Worm (Caenorhabditis elegans) whole organism, late embryonic: ENCODE results near the gene ldb-1.
A peak's percentile ranks its signal among the peaks of the same experiment; 100 is the strongest.

Experiments
- ama-1 ChIP-seq: fragments of 150-350 bp; optimal IDR thresholded peaks from 2 replicates; lab custom pipeline; 2014
- ceh-14 ChIP-seq: sonication (generic microtip); optimal IDR thresholded peaks from 2 replicates; lab custom pipeline; 2016; ENCODE audit warnings: missing genotype, missing genetic modification characterization, missing compliant biosample characterization
- ceh-45 ChIP-seq: fragments of 200-800 bp; sonication (Bioruptor generic); IDR thresholded peaks from 2 replicates; pipeline ENCODE4 v1.3.6; 2022; ENCODE audit warnings: missing genetic modification reagents, missing genetic modification characterization, missing compliant biosample characterization
- ceh-48 ChIP-seq: sonication (generic microtip); optimal IDR thresholded peaks from 2 replicates; lab custom pipeline; 2016; ENCODE audit warnings: missing genetic modification characterization, inconsistent platforms, missing compliant biosample characterization
- ceh-9 ChIP-seq: sonication (generic microtip); optimal IDR thresholded peaks from 2 replicates; lab custom pipeline; 2016; ENCODE audit warnings: mild to moderate bottlenecking, missing genetic modification characterization, inconsistent platforms, missing compliant biosample characterization
- fkh-10 ChIP-seq: fragments of 150-350 bp; optimal IDR thresholded peaks from 2 replicates; lab custom pipeline; 2014; ENCODE audit warnings: missing biosample characterization, missing genetic modification reagents, missing genetic modification characterization
- nfya-1 ChIP-seq: sonication (generic microtip); optimal IDR thresholded peaks from 2 replicates; lab custom pipeline; 2017; ENCODE audit warnings: missing genetic modification characterization, mild to moderate bottlenecking, missing compliant biosample characterization, antibody characterized with exemption, moderate library complexity
- nhr-11 ChIP-seq: fragments of 150-350 bp; optimal IDR thresholded peaks from 2 replicates; lab custom pipeline; 2014; ENCODE audit warnings: missing biosample characterization, missing genetic modification characterization
- npax-4 ChIP-seq: sonication (generic microtip); optimal IDR thresholded peaks from 2 replicates; lab custom pipeline; 2016; ENCODE audit warnings: missing genetic modification characterization, missing compliant biosample characterization
- pqm-1 ChIP-seq: sonication (generic microtip); optimal IDR thresholded peaks from 2 replicates; lab custom pipeline; 2016; ENCODE audit warnings: missing genetic modification characterization, missing compliant biosample characterization
- ref-2 ChIP-seq: sonication (generic microtip); optimal IDR thresholded peaks from 2 replicates; lab custom pipeline; 2016; ENCODE audit warnings: missing genetic modification characterization, missing compliant biosample characterization
- tbx-2 ChIP-seq: sonication (generic microtip); optimal IDR thresholded peaks from 2 replicates; lab custom pipeline; 2016; ENCODE audit warnings: missing genetic modification characterization, missing compliant biosample characterization
- unc-86 ChIP-seq: sonication (generic microtip); optimal IDR thresholded peaks from 2 replicates; lab custom pipeline; 2016; ENCODE audit warnings: missing genetic modification characterization, missing compliant biosample characterization
- ztf-16 ChIP-seq: sonication (generic microtip); optimal IDR thresholded peaks from 2 replicates; lab custom pipeline; 2017; ENCODE audit warnings: missing genetic modification characterization, missing compliant biosample characterization

DNA sequence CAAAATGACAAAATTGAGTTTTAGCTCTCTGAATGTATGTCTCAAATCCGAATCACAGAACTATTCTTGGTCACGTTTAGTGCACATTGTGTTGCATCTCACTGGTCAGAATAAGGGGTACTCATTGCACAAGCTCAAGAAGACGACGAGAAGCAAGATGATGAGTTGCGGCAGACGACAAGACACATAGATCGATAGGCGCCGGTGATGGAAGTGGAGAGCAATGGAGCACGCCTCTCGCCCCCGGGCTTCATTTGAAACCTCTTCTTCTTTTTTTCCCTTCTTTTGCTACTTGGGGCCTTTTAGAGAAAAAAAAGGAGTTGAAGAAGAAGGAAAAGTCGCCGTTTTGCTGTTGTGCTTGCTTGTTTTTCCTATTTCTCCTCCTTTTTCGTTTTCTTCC, 39.6 kb downstream of the ldb-1 start, which contains the start of gene apt-9:
- TF ChIP-seq nfya-1 (tag; lab: Kevin White, UChicago) (no peak), npax-4 (tag; lab: Kevin White, UChicago) (no peak), ceh-9 (no peak), unc-86 (tag; lab: Kevin White, UChicago) (no peak), ceh-48 (tag; lab: Kevin White, UChicago) (peak; percentile 65), pqm-1 (tag; lab: Kevin White, UChicago) (no peak), ama-1 (lab: Kevin White, UChicago) (no peak), ceh-14 (peak; percentile 3), nhr-11 (tag; lab: Kevin White, UChicago) (no peak), ref-2 (tag; lab: Kevin White, UChicago) (no peak), tbx-2 (tag; lab: Kevin White, UChicago) (no peak), ztf-16 (tag; lab: Kevin White, UChicago) (no peak), ceh-45 (no peak), fkh-10 (GFP tag; lab: Kevin White, UChicago) (no peak)
